Fruit fly (Drosophila melanogaster): Measurements from ENCODE around the gene CG32795.

CG32795 gene

dm6 chrX:2761198-2761597 is 29.2 kb downstream of the CG32795 start (continued):
- TF ChIP-seq Meics (GFP tag; optimal IDR thresholded peaks at IDR 0.05) (no peak), CG7839 (tag; optimal IDR thresholded peaks at IDR 0.05) (peak; percentile 10), Tbp (GFP tag; optimal IDR thresholded peaks at IDR 0.05) (no peak), CG7928 (GFP tag; optimal IDR thresholded peaks at IDR 0.05) (no peak), CG12659 (GFP tag; optimal IDR thresholded peaks at IDR 0.05) (no peak), CG33213 (GFP tag; optimal IDR thresholded peaks at IDR 0.05) (no peak), aop (GFP tag; IDR thresholded peaks at IDR 0.05) (no peak), sens (GFP tag) (peak; percentile 52), CG10654 (GFP tag; optimal IDR thresholded peaks at IDR 0.05) (no peak), chinmo (GFP tag; IDR thresholded peaks at IDR 0.05; ENCODE audit: partially characterized antibody) (no peak), schlank (tag; optimal IDR thresholded peaks at IDR 0.05) (no peak), bsh (GFP tag; optimal IDR thresholded peaks at IDR 0.05) (peak in 1 of 2 experiments; percentile 19), Bteb2 (GFP tag; optimal IDR thresholded peaks at IDR 0.05) (no peak), Xrp1 (GFP tag; IDR thresholded peaks at IDR 0.05) (0 out of 2 replicates have a peak, but pooled peaks have one; percentile 8), Dip2 (GFP tag; IDR thresholded peaks at IDR 0.05) (no peak), CG34224 (GFP tag; IDR thresholded peaks at IDR 0.05; ENCODE audit: partially characterized antibody) (no peak), CG2678 (tag; optimal IDR thresholded peaks at IDR 0.05) (peak; percentile 22), bbx (GFP tag; IDR thresholded peaks at IDR 0.05; ENCODE audit: partially characterized antibody) (no peak), dmrt11E (tag; optimal IDR thresholded peaks at IDR 0.05) (no peak), CG1603 (tag; optimal IDR thresholded peaks at IDR 0.05) (peak; percentile 3), CG18599 (GFP tag; optimal IDR thresholded peaks at IDR 0.05) (peak; percentile 41), CG6689 (GFP tag; IDR thresholded peaks at IDR 0.05) (0 out of 2 replicates have a peak, but pooled peaks have one; percentile 24), row (GFP tag; IDR thresholded peaks at IDR 0.05) (peak; percentile 24; the same call in 1 of the 3 replicates), trem (tag; optimal IDR thresholded peaks at IDR 0.05) (no peak), Antp (GFP tag; optimal IDR thresholded peaks at IDR 0.05) (no peak), CG8765 (GFP tag; IDR thresholded peaks at IDR 0.05) (no peak), CG2120 (GFP tag; optimal IDR thresholded peaks at IDR 0.05) (peak; percentile 9), slbo (GFP tag; IDR thresholded peaks at IDR 0.05) (peak; percentile 17; the same call in 1 of the 2 replicates), CG10431 (GFP tag; optimal IDR thresholded peaks at IDR 0.05) (no peak), CG11723 (GFP tag; optimal IDR thresholded peaks at IDR 0.05) (no peak), Rx (GFP tag; IDR thresholded peaks at IDR 0.05) (peak; percentile 19; the same call in 1 of the 2 replicates), Ravus (GFP tag; IDR thresholded peaks at IDR 0.05) (no peak), pnt (GFP tag; optimal IDR thresholded peaks at IDR 0.05) (no peak), CG6791 (GFP tag; IDR thresholded peaks at IDR 0.05; ENCODE audit: partially characterized antibody) (no peak), br (optimal IDR thresholded peaks at IDR 0.05) (no peak), pan (optimal IDR thresholded peaks at IDR 0.05) (no peak), pan (GFP tag; optimal IDR thresholded peaks at IDR 0.05 in 1 of 2, IDR thresholded peaks at IDR 0.05 in 1 of 2) (no peak), CG12299 (tag; optimal IDR thresholded peaks at IDR 0.05) (no peak), CG14441 (GFP tag; IDR thresholded peaks at IDR 0.05) (0 out of 2 replicates have a peak, but pooled peaks have one; percentile 12), HmgZ (tag; optimal IDR thresholded peaks at IDR 0.05) (no peak), nerfin-2 (GFP tag; IDR thresholded peaks at IDR 0.05; ENCODE audit: partially characterized antibody) (no peak), CG10565 (GFP tag; optimal IDR thresholded peaks at IDR 0.05) (no peak), fru (optimal IDR thresholded peaks at IDR 0.05) (no peak), gem (tag; optimal IDR thresholded peaks at IDR 0.05) (peak; percentile 10), CG17568 (GFP tag; optimal IDR thresholded peaks at IDR 0.05) (no peak), al (GFP tag; IDR thresholded peaks at IDR 0.05) (no peak), CG6854 (GFP tag; optimal IDR thresholded peaks at IDR 0.05) (no peak), gfzf (GFP tag; optimal IDR thresholded peaks at IDR 0.05) (no peak), ind (GFP tag; optimal IDR thresholded peaks at IDR 0.05) (no peak)

All from whole organism, embryonic.